Fruit fly (Drosophila melanogaster) whole organism, embryonic: ENCODE data around the gene Acp76A.
A peak's percentile ranks its signal among the peaks of the same experiment; 100 is the strongest.

ENCODE experiments used
- Atf-2 ChIP-seq: fragments of 200-800 bp; sonication (Bioruptor generic); optimal IDR thresholded peaks from 2 replicates; lab custom pipeline; 2016; ENCODE audit warnings: missing biosample characterization, missing genetic modification characterization
- BtbVII ChIP-seq: fragments of 200-800 bp; sonication (Bioruptor generic); optimal IDR thresholded peaks from 3 replicates; lab custom pipeline; 2017; ENCODE audit warnings: missing biosample characterization, mild to moderate bottlenecking, missing genetic modification characterization
- CG11723 ChIP-seq: fragments of 200-800 bp; sonication (Bioruptor generic); optimal IDR thresholded peaks from 2 replicates; lab custom pipeline; 2017; ENCODE audit warnings: missing biosample characterization, mild to moderate bottlenecking, missing genetic modification characterization
- CG12155 ChIP-seq: fragments of 200-800 bp; sonication (Bioruptor generic); optimal IDR thresholded peaks from 3 replicates; lab custom pipeline; 2016; ENCODE audit warnings: missing biosample characterization, missing genetic modification characterization
- CG13287 ChIP-seq: fragments of 200-800 bp; sonication (Bioruptor generic); IDR thresholded peaks from 2 replicates; pipeline ENCODE4 v1.3.6; 2022; ENCODE audit warnings: missing biosample characterization, missing genetic modification characterization; ENCODE audit not compliant: partially characterized antibody
- CG13296 ChIP-seq: fragments of 200-800 bp; sonication (Bioruptor generic); optimal IDR thresholded peaks from 3 replicates; lab custom pipeline; 2018; ENCODE audit warnings: missing biosample characterization, mild to moderate bottlenecking, missing genetic modification characterization
- CG14050 ChIP-seq: fragments of 200-800 bp; sonication (Bioruptor generic); IDR thresholded peaks from 3 replicates; pipeline ENCODE4 v1.3.6; 2022; ENCODE audit warnings: missing biosample characterization, missing genetic modification characterization
- CG1602 ChIP-seq: fragments of 200-800 bp; sonication (Bioruptor generic); optimal IDR thresholded peaks from 3 replicates; lab custom pipeline; 2016; ENCODE audit warnings: missing biosample characterization, missing genetic modification characterization
- CG17612 ChIP-seq: fragments of 200-800 bp; sonication (Bioruptor generic); IDR thresholded peaks from 2 replicates; pipeline ENCODE4 v1.3.6; 2022; ENCODE audit warnings: missing biosample characterization, missing genetic modification characterization
- CG18599 ChIP-seq: fragments of 200-800 bp; sonication (Bioruptor generic); optimal IDR thresholded peaks from 3 replicates; lab custom pipeline; 2017; ENCODE audit warnings: missing biosample characterization, missing genetic modification characterization, mild to moderate bottlenecking, moderate library complexity, missing genetic modification reagents
- CG18619 ChIP-seq: fragments of 200-800 bp; sonication (Bioruptor generic); optimal IDR thresholded peaks from 3 replicates; lab custom pipeline; 2017; ENCODE audit warnings: missing biosample characterization, mild to moderate bottlenecking, missing genetic modification characterization
- CG30020 ChIP-seq: fragments of 200-800 bp; optimal IDR thresholded peaks from 2 replicates; lab custom pipeline; 2019; ENCODE audit warnings: missing biosample characterization, mild to moderate bottlenecking, missing genetic modification characterization, moderate library complexity
- CG30431 ChIP-seq: fragments of 200-800 bp; sonication (Bioruptor generic); optimal IDR thresholded peaks from 2 replicates; lab custom pipeline; 2017; ENCODE audit warnings: missing biosample characterization, missing genetic modification characterization
- CG32532 ChIP-seq: fragments of 200-800 bp; sonication (Bioruptor generic); IDR thresholded peaks from 2 replicates; pipeline ENCODE4 v1.3.6; 2022; ENCODE audit warnings: missing biosample characterization, missing genetic modification characterization
- CG3407 ChIP-seq: fragments of 200-800 bp; sonication (Bioruptor generic); optimal IDR thresholded peaks from 2 replicates; lab custom pipeline; 2018; ENCODE audit warnings: missing biosample characterization, mild to moderate bottlenecking, missing genetic modification characterization
- CG3995 ChIP-seq: fragments of 200-800 bp; sonication (Bioruptor generic); optimal IDR thresholded peaks from 3 replicates; lab custom pipeline; 2016; ENCODE audit warnings: missing biosample characterization, missing genetic modification characterization
- CG4328 ChIP-seq: fragments of 200-800 bp; sonication (Bioruptor generic); optimal IDR thresholded peaks from 3 replicates; lab custom pipeline; 2017; ENCODE audit warnings: missing biosample characterization, missing genetic modification reagents, missing genetic modification characterization
- CG43689 ChIP-seq: fragments of 200-800 bp; sonication (Bioruptor generic); IDR thresholded peaks from 2 replicates; pipeline ENCODE4 v1.3.6; 2022; ENCODE audit warnings: missing biosample characterization, missing genetic modification characterization
- CG4404 ChIP-seq: fragments of 200-800 bp; sonication (Bioruptor generic); IDR thresholded peaks from 2 replicates; pipeline ENCODE4 v1.3.6; 2022; ENCODE audit warnings: missing biosample characterization, missing genetic modification characterization
- CG4854 ChIP-seq: fragments of 200-800 bp; sonication (Bioruptor generic); optimal IDR thresholded peaks from 2 replicates; lab custom pipeline; 2016; ENCODE audit warnings: missing biosample characterization, missing genetic modification characterization, inconsistent platforms
- CG5180 ChIP-seq: fragments of 200-800 bp; sonication (Bioruptor generic); optimal IDR thresholded peaks from 3 replicates; lab custom pipeline; 2017; ENCODE audit warnings: missing biosample characterization, missing genetic modification characterization, mild to moderate bottlenecking, moderate library complexity, missing genetic modification reagents
- CG8281 ChIP-seq: fragments of 200-800 bp; sonication (Bioruptor generic); optimal IDR thresholded peaks from 2 replicates; lab custom pipeline; 2018; ENCODE audit warnings: missing biosample characterization, mild to moderate bottlenecking, missing genetic modification characterization, moderate library complexity
- CG9437 ChIP-seq: fragments of 200-800 bp; sonication (Bioruptor generic); optimal IDR thresholded peaks from 2 replicates; lab custom pipeline; 2018; ENCODE audit warnings: missing biosample characterization, mild to moderate bottlenecking, missing genetic modification characterization
- Hmx ChIP-seq: fragments of 200-800 bp; sonication (Bioruptor generic); optimal IDR thresholded peaks from 2 replicates; lab custom pipeline; 2016; ENCODE audit warnings: missing biosample characterization, missing genetic modification characterization
- MBD-R2 ChIP-seq: fragments of 200-800 bp; sonication (Bioruptor generic); IDR thresholded peaks from 2 replicates; pipeline ENCODE4 v1.3.6; 2022; ENCODE audit warnings: missing biosample characterization, missing genetic modification characterization
- Oaz ChIP-seq: fragments of 200-800 bp; sonication (Bioruptor generic); IDR thresholded peaks from 2 replicates; pipeline ENCODE4 v1.3.6; 2022; ENCODE audit warnings: missing biosample characterization, missing genetic modification characterization
- PHDP ChIP-seq: fragments of 200-800 bp; sonication (Bioruptor generic); optimal IDR thresholded peaks from 3 replicates; lab custom pipeline; 2018; ENCODE audit warnings: missing biosample characterization, mild to moderate bottlenecking, missing genetic modification characterization, moderate library complexity
- Sin3A ChIP-seq: fragments of >200 bp; optimal IDR thresholded peaks from 2 replicates; lab custom pipeline; 2018
- Six4 ChIP-seq: fragments of 200-800 bp; sonication (Bioruptor generic); optimal IDR thresholded peaks from 2 replicates; lab custom pipeline; 2016; ENCODE audit warnings: missing biosample characterization, missing genetic modification characterization
- Spps ChIP-seq: fragments of 200-800 bp; sonication (Bioruptor generic); optimal IDR thresholded peaks from 2 replicates; lab custom pipeline; 2018; ENCODE audit warnings: missing biosample characterization, mild to moderate bottlenecking, missing genetic modification characterization
- Vsx1 ChIP-seq: fragments of 200-800 bp; sonication (Bioruptor generic); optimal IDR thresholded peaks from 2 replicates; lab custom pipeline; 2017; ENCODE audit warnings: missing biosample characterization, mild to moderate bottlenecking, missing genetic modification characterization, missing genetic modification reagents
- Xbp1 ChIP-seq: fragments of 200-800 bp; sonication (Bioruptor generic); optimal IDR thresholded peaks from 3 replicates; lab custom pipeline; 2016; ENCODE audit warnings: missing biosample characterization, mild to moderate bottlenecking, missing genetic modification characterization
- ac ChIP-seq: fragments of 200-800 bp; sonication (Bioruptor generic); optimal IDR thresholded peaks from 3 replicates; lab custom pipeline; 2017; ENCODE audit warnings: missing biosample characterization, mild to moderate bottlenecking, missing genetic modification characterization
- bigmax ChIP-seq: fragments of 200-800 bp; sonication (Bioruptor generic); optimal IDR thresholded peaks from 2 replicates; lab custom pipeline; 2018; ENCODE audit warnings: missing biosample characterization, mild to moderate bottlenecking, missing genetic modification characterization
- cg ChIP-seq: fragments of 200-800 bp; sonication (Bioruptor generic); optimal IDR thresholded peaks from 3 replicates; lab custom pipeline; 2019; ENCODE audit warnings: missing biosample characterization, mild to moderate bottlenecking, missing genetic modification characterization, moderate library complexity
- crc ChIP-seq: fragments of 200-800 bp; sonication (Bioruptor generic); optimal IDR thresholded peaks from 2 replicates; lab custom pipeline; 2016; ENCODE audit warnings: missing biosample characterization, missing genetic modification characterization
- croc ChIP-seq: fragments of 200-800 bp; sonication (Bioruptor generic); conservative IDR thresholded peaks from 3 replicates; pipeline ENCODE4 v1.3.6; 2022; ENCODE audit warnings: missing biosample characterization, missing genetic modification characterization
- dpn ChIP-seq, 2 experiments: fragments of 200-800 bp; sonication (Bioruptor generic); optimal IDR thresholded peaks; 3 replicates each; lab custom pipeline; 2016; ENCODE audit warnings: missing biosample characterization in 2 of 2, missing genetic modification characterization in 2 of 2
- en ChIP-seq: fragments of 200-800 bp; sonication (Bioruptor generic); optimal IDR thresholded peaks from 2 replicates; lab custom pipeline; 2016; ENCODE audit warnings: missing biosample characterization, missing genetic modification characterization
- grn ChIP-seq: fragments of 200-800 bp; sonication (Bioruptor generic); optimal IDR thresholded peaks from 3 replicates; lab custom pipeline; 2017; ENCODE audit warnings: missing biosample characterization, missing genetic modification characterization
- gro ChIP-seq: fragments of 200-800 bp; sonication (Bioruptor generic); optimal IDR thresholded peaks from 2 replicates; lab custom pipeline; 2016; ENCODE audit warnings: missing biosample characterization, missing genetic modification characterization
- jumu ChIP-seq: fragments of 200-800 bp; sonication (Bioruptor generic); optimal IDR thresholded peaks from 3 replicates; lab custom pipeline; 2016; ENCODE audit warnings: missing biosample characterization, missing genetic modification characterization
- pho ChIP-seq: fragments of 200-800 bp; sonication (Bioruptor generic); optimal IDR thresholded peaks from 2 replicates; lab custom pipeline; 2016; ENCODE audit warnings: missing biosample characterization, missing genetic modification characterization
- pros ChIP-seq: fragments of 200-800 bp; sonication (Bioruptor generic); optimal IDR thresholded peaks from 3 replicates; lab custom pipeline; 2019; ENCODE audit warnings: missing biosample characterization, mild to moderate bottlenecking, missing genetic modification characterization, moderate library complexity
- ranshi ChIP-seq: fragments of 200-800 bp; sonication (Bioruptor generic); IDR thresholded peaks from 2 replicates; pipeline ENCODE4 v1.3.6; 2022; ENCODE audit warnings: missing biosample characterization, missing genetic modification characterization
- sd ChIP-seq: fragments of 200-800 bp; sonication (Bioruptor generic); optimal IDR thresholded peaks from 3 replicates; lab custom pipeline; 2018; ENCODE audit warnings: missing biosample characterization, mild to moderate bottlenecking, missing genetic modification characterization, moderate library complexity
- sim ChIP-seq: fragments of 200-800 bp; sonication (Bioruptor generic); IDR thresholded peaks from 2 replicates; pipeline ENCODE4 v1.3.6; 2022; ENCODE audit warnings: missing biosample characterization, missing genetic modification characterization
- unpg ChIP-seq: fragments of 200-800 bp; sonication (Bioruptor generic); optimal IDR thresholded peaks from 3 replicates; lab custom pipeline; 2018; ENCODE audit warnings: missing biosample characterization, mild to moderate bottlenecking, missing genetic modification characterization, moderate library complexity
- usp ChIP-seq: fragments of >200 bp; optimal IDR thresholded peaks from 2 replicates; lab custom pipeline; 2017; ENCODE audit warnings: missing biosample characterization, missing genetic modification characterization
- zf30C ChIP-seq: fragments of 200-800 bp; sonication (Bioruptor generic); optimal IDR thresholded peaks from 3 replicates; lab custom pipeline; 2018; ENCODE audit warnings: missing biosample characterization, mild to moderate bottlenecking, missing genetic modification characterization

The Acp76A gene

DNA sequence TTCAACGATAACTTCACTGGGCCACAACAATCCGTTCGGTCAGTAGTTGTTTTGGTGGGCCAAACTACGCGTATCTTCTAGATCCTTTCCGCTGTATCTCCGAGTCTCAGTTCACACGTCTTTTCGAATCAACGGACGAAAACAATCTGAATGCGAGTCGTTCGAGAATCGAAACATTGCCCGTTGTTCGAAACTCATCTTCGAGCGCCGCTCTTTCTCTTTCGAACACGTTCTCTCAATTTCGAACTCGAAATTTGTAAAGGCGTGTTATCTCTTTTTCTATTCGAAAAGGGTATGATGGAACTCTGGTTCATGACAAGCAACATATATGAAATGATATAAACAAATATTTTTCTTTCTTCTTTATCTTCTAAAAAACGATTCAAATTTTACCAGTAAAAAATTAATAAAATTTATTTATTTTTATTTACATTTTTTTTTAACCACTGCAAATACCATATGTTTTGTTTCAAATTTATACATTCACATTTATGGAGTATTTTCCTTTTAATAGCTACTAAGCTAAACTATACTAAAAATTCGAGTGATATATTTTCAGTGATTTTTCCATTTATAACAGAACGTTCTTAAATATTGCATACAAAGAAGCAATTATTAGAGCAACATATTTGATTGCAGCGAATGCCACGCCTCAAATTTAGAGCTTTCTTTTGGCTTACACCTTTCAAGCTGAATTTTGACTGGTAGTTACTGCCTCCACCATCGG, 6.4 kb downstream of the Acp76A start, which contains the start of gene nkd (continued):
- TF ChIP-seq cg (GFP tag; lab: Kevin White, UChicago) (peak; percentile 17), Vsx1 (peak; percentile 36), dpn (GFP tag; optimal IDR thresholded peaks at IDR 0.05; lab: Kevin White, UChicago) (peak; percentile 79 to 93), CG8281 (tag; lab: Kevin White, UChicago) (peak; percentile 67), CG9437 (GFP tag; lab: Kevin White, UChicago) (peak; percentile 85), ac (GFP tag; lab: Kevin White, UChicago) (peak; percentile 38), Xbp1 (GFP tag; lab: Kevin White, UChicago) (peak; percentile 94), gro (peak; percentile 86), CG4404 (GFP tag; lab: Robert Waterston, UW) (no peak), CG14050 (peak; percentile 89), Spps (tag; lab: Kevin White, UChicago) (peak; percentile 80), CG18619 (GFP tag; lab: Kevin White, UChicago) (peak; percentile 84), croc (GFP tag; lab: Robert Waterston, UW) (peak; percentile 64), CG17612 (peak; percentile 59), CG13296 (GFP tag; lab: Kevin White, UChicago) (peak; percentile 88), Atf-2 (peak; percentile 69), ranshi (GFP tag; lab: Robert Waterston, UW) (peak; percentile 92), CG30020 (peak; percentile 63), CG12155 (GFP tag; lab: Kevin White, UChicago) (peak; percentile 89), CG1602 (GFP tag; lab: Kevin White, UChicago) (peak; percentile 85), Six4 (GFP tag; lab: Kevin White, UChicago) (peak; percentile 88), Sin3A (lab: Kevin White, UChicago) (no peak), BtbVII (GFP tag; lab: Kevin White, UChicago) (peak; percentile 40), en (GFP tag; lab: Kevin White, UChicago) (no peak), sim (GFP tag; lab: Robert Waterston, UW) (0 out of 2 replicates have a peak, but pooled peaks have one; percentile 70), PHDP (peak; percentile 94), CG4854 (GFP tag; lab: Kevin White, UChicago) (peak; percentile 65), grn (peak; percentile 76), Hmx (GFP tag; lab: Kevin White, UChicago) (no peak), Oaz (GFP tag; lab: Robert Waterston, UW) (peak; percentile 29; the same call in 1 of the 2 replicates), pros (peak; percentile 78), CG13287 (GFP tag; lab: Robert Waterston, UW) (peak; percentile 58; the same call in 1 of the 2 replicates), CG3995 (peak; percentile 16), unpg (GFP tag; lab: Kevin White, UChicago) (peak; percentile 93), crc (GFP tag; lab: Kevin White, UChicago) (peak; percentile 37), CG18599 (GFP tag; lab: Kevin White, UChicago) (peak; percentile 91), CG32532 (peak; percentile 96), jumu (no peak), CG43689 (GFP tag; lab: Robert Waterston, UW) (peak; percentile 50; the same call in 1 of the 2 replicates), CG5180 (GFP tag; lab: Kevin White, UChicago) (peak; percentile 64), pho (GFP tag; lab: Kevin White, UChicago) (peak; percentile 40), CG3407 (GFP tag; lab: Kevin White, UChicago) (peak; percentile 72), CG11723 (GFP tag; lab: Kevin White, UChicago) (peak; percentile 60), usp (GFP tag; lab: Kevin White, UChicago) (no peak), CG30431 (peak; percentile 43), bigmax (no peak), zf30C (GFP tag; lab: Kevin White, UChicago) (peak; percentile 13), MBD-R2 (peak; percentile 42), CG4328 (peak; percentile 60), sd (tag; lab: Kevin White, UChicago) (peak; percentile 56)
